Worm (Caenorhabditis elegans): Measurements from ENCODE around the gene irld-25.

DNA sequence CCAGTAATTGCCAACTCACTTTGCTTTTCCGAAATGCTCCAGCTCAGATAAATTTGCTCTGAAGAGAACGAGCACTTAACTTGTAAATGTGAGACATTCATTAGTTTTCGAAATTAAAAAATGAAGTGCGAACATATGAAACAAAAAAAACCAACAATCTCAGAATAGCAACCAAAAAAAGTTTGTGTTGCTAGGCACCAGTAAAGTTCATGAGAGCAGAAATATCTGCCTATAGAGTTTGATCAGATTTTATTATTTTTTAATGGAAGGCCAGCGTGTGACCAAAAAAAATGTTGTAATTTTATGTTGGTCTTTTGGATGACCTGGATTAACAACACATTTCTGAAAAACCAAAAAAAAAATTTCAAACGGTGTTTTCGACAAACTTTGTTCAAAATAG is 42.7 kb downstream of the irld-25 start, which contains the start of gene M01B2.12:
- TF ChIP-seq flt-1 (GFP tag; IDR thresholded peaks at IDR 0.05) (no peak), ztf-23 (GFP tag; IDR thresholded peaks at IDR 0.05) (no peak), cog-1 (tag; optimal IDR thresholded peaks at IDR 0.05) (no peak), T22C8.4 (GFP tag; IDR thresholded peaks at IDR 0.05) (no peak), med-1 (GFP tag; optimal IDR thresholded peaks at IDR 0.05; ENCODE audit: insufficient read depth) (no peak), ztf-29 (GFP tag; IDR thresholded peaks at IDR 0.05) (no peak), klf-2 (GFP tag; conservative IDR thresholded peaks at IDR 0.05) (no peak), tab-1 (GFP tag; IDR thresholded peaks at IDR 0.05) (no peak)

Measured in whole organism, midembryonic.